Worm (Caenorhabditis elegans) whole organism, L1 larva: ENCODE data around the gene F53F1.6.

Experiments used
- blmp-1 ChIP-seq: fragments of 150-350 bp; optimal IDR thresholded peaks from 2 replicates; lab custom pipeline; 2014; ENCODE audit warnings: missing biosample characterization, missing genetic modification characterization
- ceh-8 ChIP-seq: fragments of 200-800 bp; sonication (Bioruptor generic); optimal IDR thresholded peaks from 2 replicates; lab custom pipeline; 2018; ENCODE audit warnings: mild to moderate bottlenecking, missing genetic modification characterization, moderate library complexity, missing compliant biosample characterization
- elt-2 ChIP-seq: sonication (generic microtip); optimal IDR thresholded peaks from 2 replicates; lab custom pipeline; 2016; ENCODE audit warnings: missing genetic modification characterization, mild to moderate bottlenecking, inconsistent platforms, missing compliant biosample characterization, missing genetic modification reagents
- irx-1 ChIP-seq: sonication (generic microtip); optimal IDR thresholded peaks from 2 replicates; lab custom pipeline; 2016; ENCODE audit warnings: missing genetic modification characterization, missing compliant biosample characterization
- mab-9 ChIP-seq: fragments of 200-800 bp; sonication (Bioruptor generic); IDR thresholded peaks from 2 replicates; pipeline ENCODE4 v1.3.6; 2022; ENCODE audit warnings: missing genetic modification reagents, missing genetic modification characterization, missing compliant biosample characterization
- mdl-1 ChIP-seq, 2 experiments: fragments of 150-350 bp; optimal IDR thresholded peaks; 2 replicates each; lab custom pipeline; 2014 to 2017; ENCODE audit warnings: missing biosample characterization in 2 of 2, missing genetic modification characterization in 2 of 2, inconsistent platforms in 1 of 2
- nhr-85 ChIP-seq: sonication (generic microtip); peaks from one replicate; lab custom pipeline; 2016; ENCODE audit warnings: missing genetic modification characterization, inconsistent platforms, missing compliant biosample characterization
- skn-1 ChIP-seq: fragments of 150-350 bp; optimal IDR thresholded peaks from 2 replicates; lab custom pipeline; 2014; ENCODE audit warnings: missing biosample characterization, missing genetic modification characterization
- snpc-4 ChIP-seq: fragments of 150-350 bp; optimal IDR thresholded peaks from 2 replicates; lab custom pipeline; 2014; ENCODE audit warnings: missing biosample characterization, missing genetic modification characterization
- tbx-2 ChIP-seq: sonication (generic microtip); optimal IDR thresholded peaks from 2 replicates; lab custom pipeline; 2016; ENCODE audit warnings: missing genetic modification characterization, missing compliant biosample characterization
- zag-1 ChIP-seq: fragments of 150-350 bp; optimal IDR thresholded peaks from 2 replicates; lab custom pipeline; 2014; ENCODE audit warnings: missing biosample characterization, missing genetic modification characterization

- no peak for TF ChIP-seq tbx-2 (tag; lab: Kevin White, UChicago)
- no peak for TF ChIP-seq skn-1
- no peak for TF ChIP-seq mdl-1 (tag; optimal IDR thresholded peaks at IDR 0.05; lab: Kevin White, UChicago)
- TF ChIP-seq irx-1 = no peak
- no peak for TF ChIP-seq mab-9 (GFP tag; lab: Robert Waterston, UW)
- TF ChIP-seq ceh-8 (GFP tag; lab: Kevin White, UChicago) = no peak
- no peak for TF ChIP-seq snpc-4 (tag; lab: Kevin White, UChicago)
- TF ChIP-seq elt-2 (tag; lab: Kevin White, UChicago) = no peak
- TF ChIP-seq zag-1 = no peak
- peak; percentile 67 for TF ChIP-seq nhr-85 (tag; lab: Kevin White, UChicago)
- TF ChIP-seq blmp-1 (tag; lab: Kevin White, UChicago) = peak; percentile 96
Observed at ce11 chrV:13406511-13406910, 10.9 kb downstream of the F53F1.6 start, which contains the start of gene F53F1.2.
